Fruit fly (Drosophila melanogaster) whole organism, adult: ENCODE results near the gene CG5498.

ENCODE experiments used
- CG11617 ChIP-seq: fragments of 200-800 bp; sonication (Bioruptor generic); optimal IDR thresholded peaks from 2 replicates; lab custom pipeline; 2017; ENCODE audit warnings: mild to moderate bottlenecking, missing biosample characterization, missing genetic modification reagents, missing genetic modification characterization
- CG12768 ChIP-seq: fragments of 200-800 bp; sonication (Bioruptor generic); optimal IDR thresholded peaks from 2 replicates; lab custom pipeline; 2017; ENCODE audit warnings: missing biosample characterization, missing genetic modification characterization, mild to moderate bottlenecking, moderate library complexity, missing genetic modification reagents
- CG14711 ChIP-seq: fragments of 200-800 bp; sonication (Bioruptor generic); optimal IDR thresholded peaks from 2 replicates; lab custom pipeline; 2018; ENCODE audit warnings: missing biosample characterization, mild to moderate bottlenecking, missing genetic modification characterization, moderate library complexity
- CG1620 ChIP-seq: fragments of 200-800 bp; sonication (Bioruptor generic); optimal IDR thresholded peaks from 2 replicates; lab custom pipeline; 2016; ENCODE audit warnings: missing biosample characterization, missing genetic modification characterization
- CG33017 ChIP-seq: fragments of 200-800 bp; sonication (Bioruptor generic); optimal IDR thresholded peaks from 2 replicates; lab custom pipeline; 2018; ENCODE audit warnings: missing biosample characterization, mild to moderate bottlenecking, missing genetic modification characterization, moderate library complexity
- CG5204 ChIP-seq: fragments of 200-800 bp; sonication (Bioruptor generic); optimal IDR thresholded peaks from 2 replicates; lab custom pipeline; 2016; ENCODE audit warnings: missing biosample characterization, missing genetic modification characterization
- CG7045 ChIP-seq: fragments of 200-800 bp; sonication (Bioruptor generic); optimal IDR thresholded peaks from 2 replicates; lab custom pipeline; 2017; ENCODE audit warnings: missing biosample characterization, mild to moderate bottlenecking, missing genetic modification characterization
- CG7101 ChIP-seq: fragments of 200-800 bp; sonication (Bioruptor generic); optimal IDR thresholded peaks from 2 replicates; lab custom pipeline; 2018; ENCODE audit warnings: missing biosample characterization, mild to moderate bottlenecking, missing genetic modification characterization, moderate library complexity
- Clk ChIP-seq: fragments of 200-800 bp; sonication (Bioruptor generic); optimal IDR thresholded peaks from 2 replicates; lab custom pipeline; 2017; ENCODE audit warnings: missing biosample characterization, missing genetic modification characterization
- Crg-1 ChIP-seq: fragments of 200-800 bp; sonication (Bioruptor generic); optimal IDR thresholded peaks from 2 replicates; lab custom pipeline; 2016; ENCODE audit warnings: missing biosample characterization, missing genetic modification characterization
- Hr96 ChIP-seq: fragments of 200-800 bp; sonication (Bioruptor generic); optimal IDR thresholded peaks from 2 replicates; lab custom pipeline; 2016; ENCODE audit warnings: missing biosample characterization, missing genetic modification characterization
- Mnt ChIP-seq: fragments of 200-800 bp; sonication (Bioruptor generic); optimal IDR thresholded peaks from 2 replicates; lab custom pipeline; 2016; ENCODE audit warnings: missing biosample characterization, mild to moderate bottlenecking, missing genetic modification characterization
- bab1 ChIP-seq: fragments of 200-800 bp; sonication (Bioruptor generic); optimal IDR thresholded peaks from 3 replicates; lab custom pipeline; 2019; ENCODE audit warnings: missing biosample characterization, mild to moderate bottlenecking, missing genetic modification characterization, moderate library complexity
- cic ChIP-seq: fragments of 200-800 bp; sonication (Bioruptor generic); optimal IDR thresholded peaks from 2 replicates; lab custom pipeline; 2017; ENCODE audit warnings: missing biosample characterization, mild to moderate bottlenecking, missing genetic modification characterization, moderate library complexity
- cnc ChIP-seq, 2 experiments: fragments of >200 bp; optimal IDR thresholded peaks; 2 replicates each; lab custom pipeline; 2017
- kay ChIP-seq: fragments of 200-800 bp; sonication (Bioruptor generic); peaks from one replicate; lab custom pipeline; 2016; ENCODE audit warnings: missing biosample characterization, missing genetic modification characterization, borderline replicate concordance
- ovo ChIP-seq: fragments of 200-800 bp; sonication (Bioruptor generic); optimal IDR thresholded peaks from 2 replicates; lab custom pipeline; 2016; ENCODE audit warnings: missing biosample characterization, missing genetic modification characterization
- pad ChIP-seq: fragments of 200-800 bp; sonication (Bioruptor generic); optimal IDR thresholded peaks from 3 replicates; lab custom pipeline; 2017; ENCODE audit warnings: missing biosample characterization, missing genetic modification characterization, mild to moderate bottlenecking, moderate library complexity, missing genetic modification reagents
- tj ChIP-seq: fragments of 200-800 bp; sonication (Bioruptor generic); optimal IDR thresholded peaks from 3 replicates; lab custom pipeline; 2017; ENCODE audit warnings: missing biosample characterization, mild to moderate bottlenecking, missing genetic modification characterization, moderate library complexity
- toe ChIP-seq: fragments of 200-800 bp; sonication (Bioruptor generic); optimal IDR thresholded peaks from 2 replicates; lab custom pipeline; 2016; ENCODE audit warnings: missing biosample characterization, missing genetic modification characterization

CG5498 gene

dm6 chr3L:20403493-20404379 is 19.8 kb upstream of the CG5498 start:
- TF ChIP-seq bab1 (GFP tag; lab: Kevin White, UChicago), result peak; percentile 10
- no peak for TF ChIP-seq Crg-1 (GFP tag; lab: Kevin White, UChicago)

DNA sequence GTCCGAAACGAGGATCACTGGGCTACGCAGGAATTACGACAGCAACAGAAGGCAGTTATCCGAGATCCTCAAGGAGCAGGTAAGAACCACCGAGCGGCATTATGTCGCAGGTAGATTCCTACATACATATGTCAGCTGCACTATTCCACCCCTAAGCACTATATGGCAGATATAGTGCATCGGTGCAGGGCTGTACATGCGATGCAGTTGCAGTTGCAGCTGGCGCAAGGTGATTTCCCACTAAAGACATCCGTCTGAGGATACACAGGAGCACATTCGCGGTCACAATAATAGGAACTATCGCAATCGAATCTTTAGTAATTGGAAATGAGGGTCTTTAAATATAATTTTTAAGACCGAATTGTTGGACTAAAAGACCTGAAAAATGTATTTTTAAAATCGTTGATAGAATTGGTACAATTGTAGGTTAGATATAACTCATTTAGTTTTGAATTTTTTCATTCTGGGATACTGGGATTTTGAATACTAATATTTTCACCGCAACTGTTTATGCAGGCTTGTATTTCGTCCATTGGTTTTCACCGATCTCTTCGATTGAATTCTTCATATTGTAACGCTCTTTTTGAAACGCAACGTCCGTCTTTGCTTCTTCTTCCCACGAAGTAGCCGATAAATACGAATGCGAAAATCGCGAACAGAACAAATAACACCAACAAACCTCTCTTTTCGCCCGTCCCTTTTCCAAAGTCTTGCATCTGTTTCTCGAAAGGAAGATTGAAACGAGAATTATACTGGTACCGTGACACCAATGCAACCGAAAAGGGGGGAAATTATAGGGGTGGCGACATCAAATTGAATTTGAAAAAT is 19.0 kb upstream of the CG5498 start:
- TF ChIP-seq Crg-1 (GFP tag; lab: Kevin White, UChicago), result no peak
- no peak for TF ChIP-seq kay (GFP tag; lab: Kevin White, UChicago)
- TF ChIP-seq pad, result no peak
- TF ChIP-seq ovo (GFP tag; lab: Kevin White, UChicago), result no peak
- no peak for TF ChIP-seq CG33017 (tag; lab: Kevin White, UChicago)
- no peak for TF ChIP-seq CG14711 (tag; lab: Kevin White, UChicago)
- TF ChIP-seq tj (GFP tag; lab: Kevin White, UChicago), result no peak
- TF ChIP-seq CG11617 (GFP tag; lab: Kevin White, UChicago), result no peak
- no peak for TF ChIP-seq toe (GFP tag; lab: Kevin White, UChicago)
- TF ChIP-seq cic (GFP tag; lab: Kevin White, UChicago), result no peak
- TF ChIP-seq bab1 (GFP tag; lab: Kevin White, UChicago), result no peak
- no peak for TF ChIP-seq cnc (optimal IDR thresholded peaks at IDR 0.05; lab: Kevin White, UChicago)
- TF ChIP-seq CG7101 (tag; lab: Kevin White, UChicago), result no peak

- TF ChIP-seq cic (GFP tag; lab: Kevin White, UChicago) (peak; percentile 73), CG11617 (GFP tag; lab: Kevin White, UChicago) (peak; percentile 64), cnc (optimal IDR thresholded peaks at IDR 0.05; lab: Kevin White, UChicago) (no peak), CG12768 (GFP tag; lab: Kevin White, UChicago) (peak; percentile 50), CG7045 (GFP tag; lab: Kevin White, UChicago) (peak; percentile 54), toe (GFP tag; lab: Kevin White, UChicago) (no peak), CG5204 (GFP tag; lab: Kevin White, UChicago) (no peak), bab1 (GFP tag; lab: Kevin White, UChicago) (peak; percentile 70), pad (peak; percentile 24), Hr96 (no peak), CG1620 (GFP tag; lab: Kevin White, UChicago) (no peak), kay (GFP tag; lab: Kevin White, UChicago) (no peak), CG7101 (tag; lab: Kevin White, UChicago) (peak; percentile 59), Mnt (peak; percentile 94), tj (GFP tag; lab: Kevin White, UChicago) (peak; percentile 41), Clk (no peak), Crg-1 (GFP tag; lab: Kevin White, UChicago) (peak; percentile 14), ovo (GFP tag; lab: Kevin White, UChicago) (peak; percentile 62), CG14711 (tag; lab: Kevin White, UChicago) (peak; percentile 21), CG33017 (tag; lab: Kevin White, UChicago) (peak; percentile 64)
Measured at dm6 chr3L:20401026-20401912, 17.4 kb upstream of the CG5498 start, which contains the start of gene trbl. Gene trbl (minus strand): TSS chr3L:20401609.

DNA sequence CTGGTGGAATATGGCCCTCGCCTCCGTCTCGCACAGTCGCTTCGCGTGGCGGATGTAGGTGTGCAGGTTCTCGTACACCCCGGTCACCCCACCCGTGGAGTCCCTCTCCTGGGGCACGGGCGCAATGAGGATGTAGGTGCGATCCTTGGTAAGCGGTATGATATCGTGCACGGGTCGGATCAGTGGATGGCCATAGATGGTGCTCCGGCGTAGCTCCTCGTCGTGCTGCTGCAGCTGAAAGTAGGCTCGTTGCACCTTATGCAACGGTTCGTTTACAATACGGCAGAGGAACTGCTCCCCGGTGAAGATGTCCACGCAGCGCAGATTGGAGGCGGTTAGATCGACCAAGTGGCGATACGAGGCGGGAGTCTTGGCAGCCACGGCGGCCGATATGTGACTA is 16.6 kb upstream of the CG5498 start:
- no peak for TF ChIP-seq Crg-1 (GFP tag; lab: Kevin White, UChicago)
- TF ChIP-seq CG11617 (GFP tag; lab: Kevin White, UChicago), result no peak
- no peak for TF ChIP-seq kay (GFP tag; lab: Kevin White, UChicago)
- TF ChIP-seq Clk, result no peak
- TF ChIP-seq CG7045 (GFP tag; lab: Kevin White, UChicago), result no peak
- TF ChIP-seq Hr96, result no peak

- TF ChIP-seq cnc (optimal IDR thresholded peaks at IDR 0.05; lab: Kevin White, UChicago) (no peak), cic (GFP tag; lab: Kevin White, UChicago) (no peak), CG14711 (tag; lab: Kevin White, UChicago) (peak; percentile 79), CG7045 (GFP tag; lab: Kevin White, UChicago) (peak; percentile 79), CG7101 (tag; lab: Kevin White, UChicago) (peak; percentile 84), CG12768 (GFP tag; lab: Kevin White, UChicago) (peak; percentile 73), Hr96 (peak; percentile 73), CG33017 (tag; lab: Kevin White, UChicago) (peak; percentile 89), Clk (no peak), tj (GFP tag; lab: Kevin White, UChicago) (peak; percentile 76), kay (GFP tag; lab: Kevin White, UChicago) (peak; percentile 91), ovo (GFP tag; lab: Kevin White, UChicago) (peak; percentile 61), Mnt (peak; percentile 31), bab1 (GFP tag; lab: Kevin White, UChicago) (peak; percentile 88), toe (GFP tag; lab: Kevin White, UChicago) (peak; percentile 68), CG5204 (GFP tag; lab: Kevin White, UChicago) (peak; percentile 72), CG1620 (GFP tag; lab: Kevin White, UChicago) (peak; percentile 74), CG11617 (GFP tag; lab: Kevin White, UChicago) (peak; percentile 82), pad (peak; percentile 72), Crg-1 (GFP tag; lab: Kevin White, UChicago) (peak; percentile 55)
Measured at dm6 chr3L:20399550-20400109, 15.7 kb upstream of the CG5498 start.
